Worm (Caenorhabditis elegans): Measurements from ENCODE around the gene fbxb-111.

- TF ChIP-seq nfya-1 (tag; optimal IDR thresholded peaks at IDR 0.05; ENCODE audit: borderline replicate concordance, insufficient read depth) (no peak), B0019.2 (GFP tag; conservative IDR thresholded peaks at IDR 0.05) (no peak), ama-1 (optimal IDR thresholded peaks at IDR 0.05) (no peak), ama-1 (GFP tag; optimal IDR thresholded peaks at IDR 0.05) (no peak), pbrm-1 (GFP tag; IDR thresholded peaks at IDR 0.05) (no peak), unc-130 (GFP tag; optimal IDR thresholded peaks at IDR 0.05) (no peak), ceh-91 (GFP tag; IDR thresholded peaks at IDR 0.05) (no peak), ekl-4 (GFP tag; IDR thresholded peaks at IDR 0.05) (no peak)
Measured at ce11 chrII:2801764-2802163, 27.0 kb upstream of the fbxb-111 start.

All from whole organism, young adult.